Worm (Caenorhabditis elegans): Measurements from ENCODE around the gene coq-8.

coq-8 gene

DNA sequence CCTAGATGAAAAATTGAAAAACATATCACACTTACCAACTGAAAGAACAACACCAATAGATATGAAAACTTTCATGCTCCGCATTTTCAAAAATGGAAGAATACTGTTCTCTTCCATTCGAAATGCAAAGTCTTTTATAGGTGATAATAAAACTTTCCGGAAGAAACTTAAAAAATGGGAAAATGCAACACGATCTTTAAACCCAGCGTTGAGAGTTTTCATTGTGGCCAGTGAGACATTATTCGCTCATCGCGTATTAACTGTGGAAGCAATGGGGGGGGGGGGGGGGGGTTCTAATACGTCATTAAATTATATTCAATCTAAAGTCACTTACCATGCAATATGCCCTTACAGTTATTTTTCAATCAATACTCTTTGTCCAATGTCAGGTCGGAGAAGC, 18.9 kb upstream of the coq-8 start, which contains the start of the genes clec-157 and fkh-5:
Gene clec-157, minus strand, starts transcription at position 101 of the 400 bp plus-strand sequence.
Gene fkh-5, plus strand, starts transcription at position 336 of the 400 bp plus-strand sequence.
- TF ChIP-seq med-1 (GFP tag; optimal IDR thresholded peaks at IDR 0.05; ENCODE audit: insufficient read depth) (no peak), ztf-29 (GFP tag; IDR thresholded peaks at IDR 0.05) (no peak), ztf-23 (GFP tag; IDR thresholded peaks at IDR 0.05) (no peak), cog-1 (tag; optimal IDR thresholded peaks at IDR 0.05) (no peak), ref-1 (GFP tag; conservative IDR thresholded peaks at IDR 0.05) (no peak), klf-2 (GFP tag; conservative IDR thresholded peaks at IDR 0.05) (no peak), T22C8.4 (GFP tag; IDR thresholded peaks at IDR 0.05) (no peak), flt-1 (GFP tag; IDR thresholded peaks at IDR 0.05) (no peak), tab-1 (GFP tag; IDR thresholded peaks at IDR 0.05) (no peak)

DNA sequence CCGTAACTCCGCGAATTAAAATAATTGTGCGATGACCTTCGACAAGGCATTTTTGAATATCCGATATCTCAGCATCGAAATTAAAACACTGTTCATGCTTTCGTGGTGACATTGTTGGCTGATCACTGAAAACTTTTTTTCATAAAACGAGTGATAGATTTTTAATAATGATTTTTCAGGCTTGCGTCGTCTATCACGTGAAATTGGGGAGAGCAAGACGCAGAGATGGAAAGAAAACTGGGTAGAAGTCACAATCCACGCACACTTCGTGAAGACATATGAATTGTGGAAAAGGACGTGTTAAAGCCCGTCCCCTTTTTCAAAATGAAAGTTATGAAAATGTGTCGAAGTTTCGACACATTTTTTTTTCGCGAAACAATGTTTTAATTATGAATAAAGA, 13.5 kb upstream of the coq-8 start, which contains the start of gene nonu-1:
Gene nonu-1, minus strand, starts transcription at position 169 of the 400 bp plus-strand sequence.
- TF ChIP-seq ztf-29 (GFP tag; IDR thresholded peaks at IDR 0.05) (no peak), tab-1 (GFP tag; IDR thresholded peaks at IDR 0.05) (no peak), ztf-23 (GFP tag; IDR thresholded peaks at IDR 0.05) (no peak), T22C8.4 (GFP tag; IDR thresholded peaks at IDR 0.05) (no peak), klf-2 (GFP tag; conservative IDR thresholded peaks at IDR 0.05) (no peak), flt-1 (GFP tag; IDR thresholded peaks at IDR 0.05) (no peak), cog-1 (tag; optimal IDR thresholded peaks at IDR 0.05) (no peak)

- TF ChIP-seq ref-1 (GFP tag; conservative IDR thresholded peaks at IDR 0.05) (no peak), ztf-29 (GFP tag; IDR thresholded peaks at IDR 0.05) (no peak), klf-2 (GFP tag; conservative IDR thresholded peaks at IDR 0.05) (no peak), tab-1 (GFP tag; IDR thresholded peaks at IDR 0.05) (no peak), ztf-23 (GFP tag; IDR thresholded peaks at IDR 0.05) (no peak), flt-1 (GFP tag; IDR thresholded peaks at IDR 0.05) (no peak), T22C8.4 (GFP tag; IDR thresholded peaks at IDR 0.05) (no peak), med-1 (GFP tag; optimal IDR thresholded peaks at IDR 0.05; ENCODE audit: insufficient read depth) (no peak), cog-1 (tag; optimal IDR thresholded peaks at IDR 0.05) (no peak)
Measured at ce11 chrIII:4850139-4850538, 13.1 kb upstream of the coq-8 start, which contains the start of gene F26A1.1. Gene F26A1.1 (plus strand): TSS chrIII:4850507.

- TF ChIP-seq flt-1 (GFP tag; IDR thresholded peaks at IDR 0.05): no peak
- no peak for TF ChIP-seq cog-1 (tag; optimal IDR thresholded peaks at IDR 0.05)
- no peak for TF ChIP-seq klf-2 (GFP tag; conservative IDR thresholded peaks at IDR 0.05)
- TF ChIP-seq med-1 (GFP tag; optimal IDR thresholded peaks at IDR 0.05; ENCODE audit: insufficient read depth): no peak
- TF ChIP-seq ztf-23 (GFP tag; IDR thresholded peaks at IDR 0.05): no peak
- TF ChIP-seq ztf-29 (GFP tag; IDR thresholded peaks at IDR 0.05): no peak
- TF ChIP-seq T22C8.4 (GFP tag; IDR thresholded peaks at IDR 0.05): no peak
- no peak for TF ChIP-seq ref-1 (GFP tag; conservative IDR thresholded peaks at IDR 0.05)
- no peak for TF ChIP-seq tab-1 (GFP tag; IDR thresholded peaks at IDR 0.05)
Measured at ce11 chrIII:4852025-4852424, 11.2 kb upstream of the coq-8 start, which contains the start of gene ced-4. Gene ced-4 (plus strand): TSS chrIII:4852325.

ce11 chrIII:4854918-4855317, 8.3 kb upstream of the coq-8 start, which contains the start of gene C35D10.8:
Gene C35D10.8 (plus strand): TSS chrIII:4855218.
- no peak for TF ChIP-seq klf-2 (GFP tag; conservative IDR thresholded peaks at IDR 0.05)
- TF ChIP-seq T22C8.4 (GFP tag; IDR thresholded peaks at IDR 0.05): no peak
- TF ChIP-seq ztf-23 (GFP tag; IDR thresholded peaks at IDR 0.05): no peak
- TF ChIP-seq ztf-29 (GFP tag; IDR thresholded peaks at IDR 0.05): no peak
- no peak for TF ChIP-seq tab-1 (GFP tag; IDR thresholded peaks at IDR 0.05)
- TF ChIP-seq cog-1 (tag; optimal IDR thresholded peaks at IDR 0.05): no peak
- no peak for TF ChIP-seq flt-1 (GFP tag; IDR thresholded peaks at IDR 0.05)
- no peak for TF ChIP-seq ref-1 (GFP tag; conservative IDR thresholded peaks at IDR 0.05)
- no peak for TF ChIP-seq med-1 (GFP tag; optimal IDR thresholded peaks at IDR 0.05; ENCODE audit: insufficient read depth)

DNA sequence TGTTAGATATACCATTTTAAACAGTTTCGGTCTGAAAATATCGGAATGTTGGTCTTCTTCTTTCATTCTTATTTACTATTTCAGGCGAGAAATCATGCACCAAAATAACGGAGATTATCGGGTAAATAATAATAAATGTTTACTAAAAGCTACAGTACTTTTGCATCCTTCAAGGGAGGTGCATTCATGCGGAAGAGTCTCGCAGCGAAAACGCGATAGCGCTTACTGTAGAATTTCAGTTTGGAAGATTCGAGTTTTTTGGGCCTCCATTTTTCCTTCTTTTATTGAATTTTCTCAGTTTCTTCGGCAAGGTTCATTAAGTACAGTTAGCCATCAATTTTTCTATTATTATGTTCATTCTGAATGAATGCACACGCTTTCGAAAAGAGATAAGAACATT, 7.1 kb upstream of the coq-8 start, which contains the start of gene C35D10.7:
Gene C35D10.7, plus strand, starts transcription at position 85 of the 400 bp plus-strand sequence.
- TF ChIP-seq T22C8.4 (GFP tag; IDR thresholded peaks at IDR 0.05): no peak
- TF ChIP-seq ref-1 (GFP tag; conservative IDR thresholded peaks at IDR 0.05): no peak
- TF ChIP-seq cog-1 (tag; optimal IDR thresholded peaks at IDR 0.05): no peak
- no peak for TF ChIP-seq med-1 (GFP tag; optimal IDR thresholded peaks at IDR 0.05; ENCODE audit: insufficient read depth)
- TF ChIP-seq klf-2 (GFP tag; conservative IDR thresholded peaks at IDR 0.05): no peak
- no peak for TF ChIP-seq ztf-23 (GFP tag; IDR thresholded peaks at IDR 0.05)
- TF ChIP-seq ztf-29 (GFP tag; IDR thresholded peaks at IDR 0.05): no peak
- TF ChIP-seq flt-1 (GFP tag; IDR thresholded peaks at IDR 0.05): no peak
- no peak for TF ChIP-seq tab-1 (GFP tag; IDR thresholded peaks at IDR 0.05)

ce11 chrIII:4856992-4857391, 6.2 kb upstream of the coq-8 start:
- TF ChIP-seq flt-1 (GFP tag; IDR thresholded peaks at IDR 0.05) (no peak), cog-1 (tag; optimal IDR thresholded peaks at IDR 0.05) (no peak), tab-1 (GFP tag; IDR thresholded peaks at IDR 0.05) (no peak), ztf-23 (GFP tag; IDR thresholded peaks at IDR 0.05) (no peak), ztf-29 (GFP tag; IDR thresholded peaks at IDR 0.05) (no peak), T22C8.4 (GFP tag; IDR thresholded peaks at IDR 0.05) (no peak), klf-2 (GFP tag; conservative IDR thresholded peaks at IDR 0.05) (no peak), med-1 (GFP tag; optimal IDR thresholded peaks at IDR 0.05; ENCODE audit: insufficient read depth) (no peak)

- TF ChIP-seq flt-1 (GFP tag; IDR thresholded peaks at IDR 0.05) (no peak), ztf-29 (GFP tag; IDR thresholded peaks at IDR 0.05) (no peak), ref-1 (GFP tag; conservative IDR thresholded peaks at IDR 0.05) (no peak), T22C8.4 (GFP tag; IDR thresholded peaks at IDR 0.05) (no peak), tab-1 (GFP tag; IDR thresholded peaks at IDR 0.05) (no peak), cog-1 (tag; optimal IDR thresholded peaks at IDR 0.05) (no peak), ztf-23 (GFP tag; IDR thresholded peaks at IDR 0.05) (no peak)
Measured at ce11 chrIII:4859039-4859438, 4.2 kb upstream of the coq-8 start, which contains the start of gene C35D10.6. Gene C35D10.6 (plus strand): TSS chrIII:4859339.

ce11 chrIII:4861744-4862401, 1.4 kb upstream of the coq-8 start, which contains the start of the genes C35D10.10 and C35D10.5:
Gene C35D10.10 (minus strand): TSS chrIII:4861794.
Gene C35D10.5 (plus strand): TSS chrIII:4862351.
- TF ChIP-seq flt-1 (GFP tag; IDR thresholded peaks at IDR 0.05): no peak
- no peak for TF ChIP-seq cog-1 (tag; optimal IDR thresholded peaks at IDR 0.05)
- TF ChIP-seq ztf-23 (GFP tag; IDR thresholded peaks at IDR 0.05): no peak
- no peak for TF ChIP-seq tab-1 (GFP tag; IDR thresholded peaks at IDR 0.05)
- TF ChIP-seq ref-1 (GFP tag; conservative IDR thresholded peaks at IDR 0.05): no peak
- no peak for TF ChIP-seq T22C8.4 (GFP tag; IDR thresholded peaks at IDR 0.05)
- no peak for TF ChIP-seq ztf-29 (GFP tag; IDR thresholded peaks at IDR 0.05)
- no peak for TF ChIP-seq klf-2 (GFP tag; conservative IDR thresholded peaks at IDR 0.05)
- TF ChIP-seq med-1 (GFP tag; optimal IDR thresholded peaks at IDR 0.05; ENCODE audit: insufficient read depth): no peak
